Worm (Caenorhabditis elegans): ENCODE results near the gene F41G4.8.

F41G4.8 gene

ce11 chrX:16868931-16869330, 24.1 kb upstream of the F41G4.8 start, which contains the start of gene aakg-2:
Gene aakg-2 (minus strand): TSS chrX:16869031.
- TF ChIP-seq aha-1 (tag), result peak; percentile 52
- TF ChIP-seq daf-16 (GFP tag; optimal IDR thresholded peaks at IDR 0.05), result no peak
- TF ChIP-seq daf-16 (tag; optimal IDR thresholded peaks at IDR 0.05), result peak; percentile 19
- TF ChIP-seq hlh-30 (tag; optimal IDR thresholded peaks at IDR 0.05; ENCODE audit: insufficient read depth), result peak; percentile 16
- TF ChIP-seq ama-1 (optimal IDR thresholded peaks at IDR 0.05), result no peak
- no peak for TF ChIP-seq nhr-25 (tag; optimal IDR thresholded peaks at IDR 0.05; ENCODE audit: borderline replicate concordance, insufficient read depth)
- no peak for TF ChIP-seq zfp-3 (GFP tag; conservative IDR thresholded peaks at IDR 0.05)
- TF ChIP-seq nhr-42 (GFP tag; IDR thresholded peaks at IDR 0.05), result no peak
- TF ChIP-seq lsy-2 (tag; optimal IDR thresholded peaks at IDR 0.05), result no peak
- no peak for TF ChIP-seq rbr-2 (tag; optimal IDR thresholded peaks at IDR 0.05)

- TF ChIP-seq nhr-25 (tag; optimal IDR thresholded peaks at IDR 0.05; ENCODE audit: borderline replicate concordance, insufficient read depth) (no peak), aha-1 (tag) (peak; percentile 94)
Measured at ce11 chrX:16865675-16866074, 20.9 kb upstream of the F41G4.8 start.

- TF ChIP-seq zip-2 (tag; optimal IDR thresholded peaks at IDR 0.05) (no peak), F37D6.2 (tag; optimal IDR thresholded peaks at IDR 0.05) (no peak), F44E2.7 (GFP tag; IDR thresholded peaks at IDR 0.05) (no peak), lin-29 (GFP tag; IDR thresholded peaks at IDR 0.05) (no peak), cey-2 (tag; optimal IDR thresholded peaks at IDR 0.05; ENCODE audit: borderline replicate concordance, insufficient read depth) (no peak), duxl-1 (tag; optimal IDR thresholded peaks at IDR 0.05; ENCODE audit: poor library complexity) (no peak), daf-16 (GFP tag; optimal IDR thresholded peaks at IDR 0.05) (no peak), daf-16 (tag; optimal IDR thresholded peaks at IDR 0.05) (peak; percentile 36), nhr-76 (tag; optimal IDR thresholded peaks at IDR 0.05) (no peak), mxl-2 (GFP tag; conservative IDR thresholded peaks at IDR 0.05) (no peak), set-16 (GFP tag; IDR thresholded peaks at IDR 0.05) (no peak), Y75B8A.6 (GFP tag; IDR thresholded peaks at IDR 0.05) (no peak), nhr-77 (tag; optimal IDR thresholded peaks at IDR 0.05) (no peak), Y105C5A.15 (GFP tag; IDR thresholded peaks at IDR 0.05) (no peak), mxl-3 (GFP tag; optimal IDR thresholded peaks at IDR 0.05) (no peak), jun-1 (tag; optimal IDR thresholded peaks at IDR 0.05) (no peak), pqm-1 (tag; optimal IDR thresholded peaks at IDR 0.05) (peak; percentile 72), dmd-6 (GFP tag; IDR thresholded peaks at IDR 0.05) (peak; percentile 17; the same call in 1 of the 2 replicates), ceh-44 (GFP tag; IDR thresholded peaks at IDR 0.05) (no peak), hlh-11 (tag; optimal IDR thresholded peaks at IDR 0.05) (peak; percentile 15)
Measured at ce11 chrX:16865016-16865415, 20.2 kb upstream of the F41G4.8 start.

- TF ChIP-seq nhr-102 (tag; optimal IDR thresholded peaks at IDR 0.05), result no peak
- no peak for TF ChIP-seq mep-1 (tag; optimal IDR thresholded peaks at IDR 0.05)
- peak in 1 of 2 experiments; percentile 92 for TF ChIP-seq unc-62 (GFP tag; optimal IDR thresholded peaks at IDR 0.05 in 1 of 2)
- no peak for TF ChIP-seq unc-62 (tag; optimal IDR thresholded peaks at IDR 0.05)
- no peak for TF ChIP-seq dve-1 (tag; optimal IDR thresholded peaks at IDR 0.05; ENCODE audit: insufficient read depth)
- TF ChIP-seq ceh-62 (tag; optimal IDR thresholded peaks at IDR 0.05), result no peak
- no peak for TF ChIP-seq spr-3 (GFP tag; optimal IDR thresholded peaks at IDR 0.05)
- no peak for TF ChIP-seq daf-19 (GFP tag; conservative IDR thresholded peaks at IDR 0.05)
Measured at ce11 chrX:16863320-16863719, 18.5 kb upstream of the F41G4.8 start.

Measured in whole organism, L4 larva.